Worm (Caenorhabditis elegans) whole organism, L4 larva: ENCODE results near the gene F48F7.3.

Experiments used
- F26F4.8 ChIP-seq: fragments of 200-800 bp; sonication (Bioruptor generic); conservative IDR thresholded peaks from 2 replicates; pipeline ENCODE4 v1.3.6; 2022; ENCODE audit warnings: missing genetic modification characterization, missing compliant biosample characterization
- F37D6.2 ChIP-seq: sonication (generic microtip); optimal IDR thresholded peaks from 2 replicates; lab custom pipeline; 2016; ENCODE audit warnings: mild to moderate bottlenecking, missing genetic modification characterization, missing compliant biosample characterization
- T20F7.1 ChIP-seq: fragments of 200-800 bp; sonication (Bioruptor generic); optimal IDR thresholded peaks from 2 replicates; lab custom pipeline; 2018; ENCODE audit warnings: mild to moderate bottlenecking, missing genetic modification characterization, missing compliant biosample characterization
- T26A8.4 ChIP-seq: fragments of 200-800 bp; sonication (Bioruptor generic); IDR thresholded peaks from 2 replicates; pipeline ENCODE4 v1.3.6; 2022; ENCODE audit warnings: missing genetic modification characterization, missing compliant biosample characterization
- aha-1 ChIP-seq: fragments of 150-350 bp; peaks from one replicate; lab custom pipeline; 2014; ENCODE audit warnings: missing biosample characterization, missing genetic modification characterization
- aly-2 ChIP-seq: sonication (generic microtip); optimal IDR thresholded peaks from 2 replicates; lab custom pipeline; 2018; ENCODE audit warnings: missing biosample characterization, missing genetic modification characterization
- ama-1 ChIP-seq: fragments of 150-350 bp; optimal IDR thresholded peaks from 2 replicates; lab custom pipeline; 2014; ENCODE audit warnings: inconsistent platforms, mixed read lengths
- ceh-20 ChIP-seq: fragments of 200-800 bp; sonication (Bioruptor generic); IDR thresholded peaks from 2 replicates; pipeline ENCODE4 v1.3.6; 2022; ENCODE audit warnings: missing genetic modification reagents, missing genetic modification characterization, missing compliant biosample characterization
- ceh-82 ChIP-seq: sonication (generic microtip); optimal IDR thresholded peaks from 2 replicates; lab custom pipeline; 2017; ENCODE audit warnings: missing biosample characterization, missing genetic modification characterization
- cey-2 ChIP-seq: sonication (generic microtip); optimal IDR thresholded peaks from 3 replicates; lab custom pipeline; 2017; ENCODE audit warnings: missing genetic modification characterization, mild to moderate bottlenecking, missing compliant biosample characterization, antibody characterized with exemption, borderline replicate concordance; ENCODE audit not compliant: insufficient read depth
- ctbp-1 ChIP-seq: fragments of 200-800 bp; sonication (Bioruptor generic); IDR thresholded peaks from 2 replicates; pipeline ENCODE4 v1.3.6; 2022; ENCODE audit warnings: missing genetic modification reagents, missing genetic modification characterization, missing compliant biosample characterization
- daf-16 ChIP-seq, 3 experiments: sonication (generic microtip); optimal IDR thresholded peaks; 2 replicates each; lab custom pipeline; 2016 to 2017; ENCODE audit warnings: missing genetic modification characterization in 3 of 3, missing genetic modification reagents in 3 of 3, mild to moderate bottlenecking in 2 of 3, missing compliant biosample characterization in 2 of 3, missing biosample characterization in 1 of 3, moderate library complexity in 1 of 3
- dve-1 ChIP-seq: sonication (generic microtip); optimal IDR thresholded peaks from 2 replicates; lab custom pipeline; 2017; ENCODE audit warnings: antibody characterized with exemption, mild to moderate bottlenecking, missing genetic modification characterization, missing compliant biosample characterization; ENCODE audit not compliant: insufficient read depth
- egl-27 ChIP-seq: sonication (generic microtip); optimal IDR thresholded peaks from 3 replicates; lab custom pipeline; 2017; ENCODE audit warnings: missing biosample characterization, missing genetic modification reagents, missing genetic modification characterization
- egl-43 ChIP-seq: fragments of 200-800 bp; sonication (Bioruptor generic); IDR thresholded peaks from 2 replicates; pipeline ENCODE4 v1.3.6; 2022; ENCODE audit warnings: missing genetic modification reagents, missing genetic modification characterization, missing compliant biosample characterization
- fkh-10 ChIP-seq: fragments of 150-350 bp; optimal IDR thresholded peaks from 2 replicates; lab custom pipeline; 2014; ENCODE audit warnings: missing biosample characterization, missing genetic modification reagents, missing genetic modification characterization
- lin-38 ChIP-seq: fragments of 200-800 bp; sonication (Bioruptor generic); IDR thresholded peaks from 2 replicates; pipeline ENCODE4 v1.3.6; 2022; ENCODE audit warnings: missing genetic modification reagents, missing genetic modification characterization, missing compliant biosample characterization
- lsy-2 ChIP-seq, 2 experiments: fragments of 150-350 bp in 1 of 2; sonication (generic microtip) in 1 of 2; optimal IDR thresholded peaks; 2 replicates each; lab custom pipeline; 2014 to 2017; ENCODE audit warnings: missing biosample characterization in 2 of 2, missing genetic modification characterization in 2 of 2
- mes-2 ChIP-seq: sonication (generic microtip); optimal IDR thresholded peaks from 2 replicates; lab custom pipeline; 2016; ENCODE audit warnings: missing genotype, mild to moderate bottlenecking, missing genetic modification characterization, missing compliant biosample characterization; ENCODE audit not compliant: poor library complexity, severe bottlenecking
- mxl-3 ChIP-seq: fragments of 200-800 bp; sonication (Bioruptor generic); optimal IDR thresholded peaks from 2 replicates; lab custom pipeline; 2018; ENCODE audit warnings: mild to moderate bottlenecking, missing genetic modification characterization, missing compliant biosample characterization
- nhr-10 ChIP-seq: fragments of 150-350 bp; optimal IDR thresholded peaks from 2 replicates; lab custom pipeline; 2014; ENCODE audit warnings: missing biosample characterization, missing genetic modification characterization
- nhr-11 ChIP-seq: fragments of 150-350 bp; optimal IDR thresholded peaks from 2 replicates; lab custom pipeline; 2014; ENCODE audit warnings: missing biosample characterization, missing genetic modification characterization
- nhr-42 ChIP-seq: fragments of 200-800 bp; sonication (Bioruptor generic); IDR thresholded peaks from 2 replicates; pipeline ENCODE4 v1.3.6; 2022; ENCODE audit warnings: missing genetic modification characterization, missing compliant biosample characterization
- nhr-77 ChIP-seq: fragments of 150-350 bp; optimal IDR thresholded peaks from 2 replicates; lab custom pipeline; 2014; ENCODE audit warnings: missing biosample characterization, missing genetic modification characterization
- pha-4 ChIP-seq, 2 experiments: fragments of 150-350 bp in 1 of 2; fragments of 200-800 bp in 1 of 2; sonication (Bioruptor generic) in 1 of 2; IDR thresholded peaks in 1 of 2; optimal IDR thresholded peaks in 1 of 2; 2 replicates each; pipeline versions ENCODE4 v1.3.6 to Lab custom; 2014 to 2022; ENCODE audit warnings: missing genetic modification characterization in 2 of 2, missing genetic modification reagents in 2 of 2, missing biosample characterization in 1 of 2, missing compliant biosample characterization in 1 of 2
- php-3 ChIP-seq: fragments of 200-800 bp; sonication (Bioruptor generic); IDR thresholded peaks from 2 replicates; pipeline ENCODE4 v1.3.6; 2022; ENCODE audit warnings: missing genetic modification reagents, missing genetic modification characterization, missing compliant biosample characterization
- set-16 ChIP-seq: fragments of 200-800 bp; sonication (Bioruptor generic); IDR thresholded peaks from 2 replicates; pipeline ENCODE4 v1.3.6; 2022; ENCODE audit warnings: missing genetic modification reagents, missing genetic modification characterization, missing compliant biosample characterization
- skn-1 ChIP-seq: fragments of 150-350 bp; optimal IDR thresholded peaks from 2 replicates; lab custom pipeline; 2014; ENCODE audit warnings: missing biosample characterization, missing genetic modification characterization
- snpc-4 ChIP-seq: fragments of 150-350 bp; optimal IDR thresholded peaks from 2 replicates; lab custom pipeline; 2014; ENCODE audit warnings: missing biosample characterization, missing genetic modification characterization
- spr-3 ChIP-seq: fragments of 200-800 bp; sonication (Bioruptor generic); optimal IDR thresholded peaks from 2 replicates; lab custom pipeline; 2018; ENCODE audit warnings: mild to moderate bottlenecking, missing genetic modification characterization, missing compliant biosample characterization
- tra-1 ChIP-seq: fragments of 200-800 bp; sonication (Bioruptor generic); IDR thresholded peaks from 2 replicates; pipeline ENCODE4 v1.3.6; 2022; ENCODE audit warnings: missing genetic modification reagents, missing genetic modification characterization, missing compliant biosample characterization
- unc-130 ChIP-seq: sonication (generic microtip); optimal IDR thresholded peaks from 2 replicates; lab custom pipeline; 2016; ENCODE audit warnings: missing genetic modification reagents, missing genetic modification characterization, missing compliant biosample characterization
- unc-62 ChIP-seq, 3 experiments: fragments of 150-350 bp in 1 of 3; sonication (generic microtip); optimal IDR thresholded peaks in 2 of 3; peaks in 1 of 3; 1 replicate in 1 of 3; 2 replicates in 2 of 3; lab custom pipeline; 2014 to 2017; ENCODE audit warnings: missing biosample characterization in 3 of 3, missing genetic modification characterization in 3 of 3, missing genetic modification reagents in 3 of 3, missing genotype in 1 of 3
- zag-1 ChIP-seq: fragments of 150-350 bp; optimal IDR thresholded peaks from 2 replicates; lab custom pipeline; 2014; ENCODE audit warnings: missing biosample characterization, missing genetic modification characterization
- zfp-3 ChIP-seq: fragments of 200-800 bp; sonication (Bioruptor generic); conservative IDR thresholded peaks from 2 replicates; pipeline ENCODE4 v1.3.6; 2022; ENCODE audit warnings: missing genetic modification reagents, missing genetic modification characterization, missing compliant biosample characterization
- ztf-11 ChIP-seq: fragments of 150-350 bp; optimal IDR thresholded peaks from 2 replicates; lab custom pipeline; 2014; ENCODE audit warnings: missing biosample characterization, missing genetic modification characterization

The F48F7.3 gene

DNA sequence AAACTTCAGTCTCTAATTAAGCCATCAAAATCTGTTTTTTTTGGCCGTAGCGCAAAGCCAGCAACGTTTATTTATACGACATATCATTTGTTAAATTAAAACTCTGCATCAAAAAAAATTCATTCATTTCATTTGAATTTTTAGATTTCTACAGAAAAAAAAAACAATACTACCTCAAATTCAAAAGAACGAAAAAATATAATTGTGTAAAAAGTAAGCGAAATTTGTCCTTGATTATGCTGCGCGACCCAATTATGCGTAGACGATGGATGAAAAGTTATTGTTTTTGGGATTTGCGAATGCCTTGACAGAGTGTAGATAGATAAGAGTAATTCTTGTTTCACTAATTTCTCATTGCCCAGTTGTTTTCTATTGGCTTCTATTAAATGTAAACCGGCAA, at the start of gene F48F7.3:
Gene F48F7.3 (plus strand): TSS at position 301 of the 400 bp plus-strand sequence.
- TF ChIP-seq ctbp-1 (GFP tag; lab: Robert Waterston, UW) (no peak), nhr-42 (GFP tag; lab: Robert Waterston, UW) (no peak), spr-3 (GFP tag; lab: Kevin White, UChicago) (no peak), cey-2 (no peak), mxl-3 (GFP tag; lab: Kevin White, UChicago) (no peak), snpc-4 (tag; lab: Kevin White, UChicago) (no peak), set-16 (GFP tag; lab: Robert Waterston, UW) (no peak), lin-38 (GFP tag; lab: Robert Waterston, UW) (no peak), T26A8.4 (GFP tag; lab: Robert Waterston, UW) (no peak), T20F7.1 (GFP tag; lab: Kevin White, UChicago) (no peak), fkh-10 (GFP tag; lab: Kevin White, UChicago) (no peak), skn-1 (tag; lab: Kevin White, UChicago) (no peak), dve-1 (tag; lab: Kevin White, UChicago) (no peak), php-3 (GFP tag; lab: Robert Waterston, UW) (no peak), zag-1 (tag; lab: Kevin White, UChicago) (no peak), F26F4.8 (GFP tag; lab: Robert Waterston, UW) (no peak), mes-2 (tag; lab: Kevin White, UChicago) (no peak), tra-1 (GFP tag; lab: Robert Waterston, UW) (no peak)
- TF ChIP-seq, all 104 proteins: peak for 0

DNA sequence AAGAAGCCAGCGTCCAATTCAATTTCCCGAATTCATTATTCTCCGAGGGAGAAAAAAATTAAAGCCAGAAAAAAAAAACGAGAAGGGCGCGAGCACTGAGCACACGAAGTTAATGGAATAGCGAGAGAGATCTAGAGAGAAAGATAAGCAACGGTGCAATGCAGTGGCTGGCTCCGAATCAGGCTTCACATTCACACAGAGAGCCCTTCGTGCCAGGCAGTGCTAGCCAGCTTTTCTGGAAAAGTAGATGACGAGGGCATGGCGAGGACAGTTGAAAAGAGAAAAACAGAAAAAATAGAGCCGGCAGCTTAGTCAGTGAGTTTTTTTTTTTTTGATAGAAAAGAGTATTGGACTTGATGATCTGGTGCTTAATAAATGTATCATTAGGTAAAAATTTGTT, 49.7 kb upstream of the F48F7.3 start:
- peak in 1 of 2 experiments; percentile 9 for TF ChIP-seq unc-62 (GFP tag; optimal IDR thresholded peaks at IDR 0.05 in 1 of 2; lab: Kevin White, UChicago)
- no peak for TF ChIP-seq unc-62 (tag; optimal IDR thresholded peaks at IDR 0.05; lab: Kevin White, UChicago)
- no peak for TF ChIP-seq daf-16 (GFP tag; optimal IDR thresholded peaks at IDR 0.05; lab: Kevin White, UChicago)
- no peak for TF ChIP-seq daf-16 (tag; optimal IDR thresholded peaks at IDR 0.05; lab: Kevin White, UChicago)
- peak; percentile 2 for TF ChIP-seq nhr-11 (tag; lab: Kevin White, UChicago)
- TF ChIP-seq ztf-11 (tag; lab: Kevin White, UChicago) = no peak
- TF ChIP-seq aly-2 = no peak
- TF ChIP-seq unc-130 (GFP tag; lab: Kevin White, UChicago) = no peak
- TF ChIP-seq F37D6.2 (tag; lab: Kevin White, UChicago) = peak; percentile 13
- TF ChIP-seq lsy-2 (tag; optimal IDR thresholded peaks at IDR 0.05; lab: Kevin White, UChicago) = peak in 1 of 2 experiments; percentile 34
- no peak for TF ChIP-seq aha-1
- no peak for TF ChIP-seq pha-4 (GFP tag; IDR thresholded peaks at IDR 0.05; lab: Robert Waterston, UW)
- no peak for TF ChIP-seq pha-4 (tag; optimal IDR thresholded peaks at IDR 0.05; lab: Kevin White, UChicago)

- TF ChIP-seq mes-2 (tag; lab: Kevin White, UChicago) = no peak
- no peak for TF ChIP-seq egl-43
- no peak for TF ChIP-seq ceh-82 (tag; lab: Kevin White, UChicago)
- TF ChIP-seq egl-27 (tag; lab: Kevin White, UChicago) = no peak
- no peak for TF ChIP-seq dve-1 (tag; lab: Kevin White, UChicago)
- TF ChIP-seq F26F4.8 (GFP tag; lab: Robert Waterston, UW) = no peak
- TF ChIP-seq ama-1 (lab: Kevin White, UChicago) = no peak
- TF ChIP-seq zfp-3 (GFP tag; lab: Robert Waterston, UW) = no peak
- TF ChIP-seq nhr-10 = no peak
- TF ChIP-seq ceh-20 = no peak
- TF ChIP-seq nhr-77 (tag; lab: Kevin White, UChicago) = no peak
These were observed 49.0 kb upstream of the F48F7.3 start, which contains the start of gene Y26E6A.2 for ce11 chrX:13914289-13914688. Y26E6A.2 (minus strand) TSS chrX:13914389.
